Fruit fly (Drosophila melanogaster) whole organism, prepupa: Measurements from ENCODE around the gene CG7806.

Source experiments
- Lpt ChIP-seq: fragments of 200-800 bp; sonication (Bioruptor generic); optimal IDR thresholded peaks from 3 replicates; lab custom pipeline; 2016; ENCODE audit warnings: missing biosample characterization, missing genetic modification characterization
- eg ChIP-seq: fragments of 200-800 bp; sonication (Bioruptor generic); IDR thresholded peaks from 3 replicates; pipeline ENCODE4 v1.3.6; 2022; ENCODE audit warnings: missing biosample characterization, missing genetic modification characterization
- pdm3 ChIP-seq: fragments of 200-800 bp; sonication (Bioruptor generic); optimal IDR thresholded peaks from 3 replicates; lab custom pipeline; 2016; ENCODE audit warnings: missing biosample characterization, missing genetic modification characterization

DNA sequence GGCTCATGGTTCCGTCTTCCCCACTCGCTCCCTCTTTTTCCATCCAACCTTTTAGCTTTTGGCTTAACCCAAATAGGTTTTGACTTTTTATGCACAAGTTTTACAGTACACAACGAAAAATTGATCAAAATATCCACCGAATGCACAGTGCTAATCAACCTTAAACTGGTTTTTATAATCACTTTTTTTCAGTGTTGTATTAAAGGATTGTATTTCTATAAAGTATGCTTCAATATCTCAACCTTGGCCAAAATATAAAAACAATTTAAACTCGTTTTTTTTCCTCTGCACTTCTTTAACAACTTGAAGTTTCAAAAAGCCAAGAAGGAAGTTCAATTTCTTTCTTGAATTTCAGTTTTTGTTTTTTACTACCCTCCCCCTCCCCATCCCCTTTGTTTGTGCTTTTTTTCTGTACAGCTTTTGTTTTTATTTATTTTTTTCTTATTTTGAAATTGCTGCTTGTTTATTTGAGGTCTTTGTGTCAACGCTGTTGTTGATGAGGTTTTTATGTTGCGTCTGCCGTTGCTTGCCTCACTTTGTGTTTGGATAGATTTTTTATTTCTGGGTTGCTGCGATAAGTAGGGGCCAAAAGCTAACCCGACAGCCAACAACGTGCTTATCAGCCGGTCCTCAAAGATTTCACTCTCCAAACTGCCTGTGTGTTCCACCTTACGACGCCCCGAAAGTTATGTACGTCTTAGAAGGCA lies 26.1 kb upstream of the CG7806 start:
- TF ChIP-seq pdm3 (GFP tag; lab: Kevin White, UChicago) = peak; percentile 4
- TF ChIP-seq eg (GFP tag; lab: Robert Waterston, UW) = peak; percentile 23; the same call in 1 of the 3 replicates
- no peak for TF ChIP-seq Lpt (GFP tag; lab: Kevin White, UChicago)
